Worm (Caenorhabditis elegans) whole organism, young adult: ENCODE results near the gene str-174.

Experiments used
- B0019.2 ChIP-seq: fragments of 200-800 bp; sonication (Bioruptor generic); conservative IDR thresholded peaks from 2 replicates; pipeline ENCODE4 v1.3.6; 2022; ENCODE audit warnings: missing genetic modification reagents, missing genetic modification characterization, missing compliant biosample characterization
- B0261.1 ChIP-seq: sonication (generic microtip); optimal IDR thresholded peaks from 2 replicates; lab custom pipeline; 2016; ENCODE audit warnings: mild to moderate bottlenecking, missing genetic modification characterization, moderate library complexity, missing compliant biosample characterization
- F10E7.11 ChIP-seq: sonication (generic microtip); optimal IDR thresholded peaks from 2 replicates; lab custom pipeline; 2017; ENCODE audit warnings: mild to moderate bottlenecking, missing genetic modification characterization, moderate library complexity, missing compliant biosample characterization
- F22D6.2 ChIP-seq: sonication (generic microtip); optimal IDR thresholded peaks from 2 replicates; lab custom pipeline; 2016; ENCODE audit warnings: mild to moderate bottlenecking, missing genetic modification characterization, missing compliant biosample characterization
- F39B2.1 ChIP-seq: fragments of 200-800 bp; sonication (Bioruptor generic); IDR thresholded peaks from 2 replicates; pipeline ENCODE4 v1.3.6; 2022; ENCODE audit warnings: missing genetic modification reagents, missing genetic modification characterization, missing compliant biosample characterization
- F49E8.2 ChIP-seq: sonication (generic microtip); optimal IDR thresholded peaks from 3 replicates; lab custom pipeline; 2017; ENCODE audit warnings: missing genetic modification characterization, mild to moderate bottlenecking, missing compliant biosample characterization, antibody characterized with exemption, moderate library complexity; ENCODE audit not compliant: insufficient read depth
- K11D2.4 ChIP-seq: fragments of 200-800 bp; sonication (Bioruptor generic); IDR thresholded peaks from 2 replicates; pipeline ENCODE4 v1.3.6; 2022; ENCODE audit warnings: missing genetic modification reagents, missing genetic modification characterization, missing compliant biosample characterization
- dox-1 ChIP-seq: fragments of 200-800 bp; sonication (Bioruptor generic); IDR thresholded peaks from 2 replicates; pipeline ENCODE4 v1.3.6; 2022; ENCODE audit warnings: missing genetic modification reagents, missing genetic modification characterization, missing compliant biosample characterization
- him-1 ChIP-seq: sonication (generic microtip); optimal IDR thresholded peaks from 2 replicates; lab custom pipeline; 2016; ENCODE audit warnings: missing genotype, missing genetic modification reagents, missing genetic modification characterization, missing compliant biosample characterization
- hmg-1.2 ChIP-seq: fragments of 200-800 bp; sonication (Bioruptor generic); IDR thresholded peaks from 2 replicates; pipeline ENCODE4 v1.3.6; 2022; ENCODE audit warnings: missing genetic modification reagents, missing genetic modification characterization, missing compliant biosample characterization
- hrde-1 ChIP-seq: sonication (generic microtip); optimal IDR thresholded peaks from 2 replicates; lab custom pipeline; 2016; ENCODE audit warnings: missing genetic modification characterization, mild to moderate bottlenecking, missing compliant biosample characterization, moderate library complexity, missing genotype, missing genetic modification reagents, borderline replicate concordance
- hsf-1 ChIP-seq: fragments of 200-800 bp; sonication (Bioruptor generic); IDR thresholded peaks from 2 replicates; pipeline ENCODE4 v1.3.6; 2022; ENCODE audit warnings: missing genetic modification reagents, missing genetic modification characterization, missing compliant biosample characterization
- lag-1 ChIP-seq: fragments of 200-800 bp; sonication (Bioruptor generic); IDR thresholded peaks from 2 replicates; pipeline ENCODE4 v1.3.6; 2022; ENCODE audit warnings: missing genetic modification reagents, missing genetic modification characterization, missing compliant biosample characterization
- let-607 ChIP-seq, 2 experiments: fragments of 200-800 bp in 1 of 2; sonication (Bioruptor generic) in 1 of 2; sonication (generic microtip) in 1 of 2; optimal IDR thresholded peaks; 2 replicates each; lab custom pipeline; 2016 to 2018; ENCODE audit warnings: mild to moderate bottlenecking in 2 of 2, missing compliant biosample characterization in 2 of 2, missing genetic modification characterization in 2 of 2, moderate library complexity in 2 of 2, missing genotype in 1 of 2
- lin-35 ChIP-seq, 3 experiments: fragments of 150-350 bp in 2 of 3; sonication (generic microtip) in 1 of 3; optimal IDR thresholded peaks; 2 replicates each; lab custom pipeline; 2014 to 2018; ENCODE audit warnings: missing biosample characterization in 3 of 3, missing genetic modification characterization in 3 of 3, missing genetic modification reagents in 3 of 3
- lin-40 ChIP-seq: sonication (generic microtip); optimal IDR thresholded peaks from 2 replicates; lab custom pipeline; 2016; ENCODE audit warnings: missing genetic modification characterization, mild to moderate bottlenecking, missing compliant biosample characterization, missing genotype, missing genetic modification reagents
- lin-54 ChIP-seq: fragments of 200-800 bp; sonication (Bioruptor generic); optimal IDR thresholded peaks from 2 replicates; lab custom pipeline; 2018; ENCODE audit warnings: mild to moderate bottlenecking, missing genetic modification characterization, missing compliant biosample characterization
- madf-3 ChIP-seq: fragments of 200-800 bp; sonication (Bioruptor generic); IDR thresholded peaks from 2 replicates; pipeline ENCODE4 v1.3.6; 2022; ENCODE audit warnings: missing genetic modification reagents, missing genetic modification characterization, missing compliant biosample characterization
- mcd-1 ChIP-seq: fragments of 200-800 bp; sonication (Bioruptor generic); IDR thresholded peaks from 2 replicates; pipeline ENCODE4 v1.3.6; 2022; ENCODE audit warnings: missing genetic modification reagents, missing genetic modification characterization, missing compliant biosample characterization
- mel-28 ChIP-seq: sonication (generic microtip); optimal IDR thresholded peaks from 2 replicates; lab custom pipeline; 2016; ENCODE audit warnings: borderline replicate concordance, mild to moderate bottlenecking, missing genetic modification characterization, missing compliant biosample characterization
- mxl-1 ChIP-seq: sonication (generic microtip); optimal IDR thresholded peaks from 2 replicates; lab custom pipeline; 2016; ENCODE audit warnings: missing genetic modification characterization, missing compliant biosample characterization
- nhr-80 ChIP-seq: sonication (generic microtip); optimal IDR thresholded peaks from 2 replicates; lab custom pipeline; 2016; ENCODE audit warnings: missing genetic modification characterization, missing compliant biosample characterization
- sdz-38 ChIP-seq: sonication (generic microtip); optimal IDR thresholded peaks from 2 replicates; lab custom pipeline; 2016; ENCODE audit warnings: missing genotype, missing genetic modification characterization, missing compliant biosample characterization
- tbp1 ChIP-seq: fragments of 200-800 bp; sonication (Bioruptor generic); optimal IDR thresholded peaks from 2 replicates; lab custom pipeline; 2018; ENCODE audit warnings: mild to moderate bottlenecking, missing genetic modification characterization, missing compliant biosample characterization
- unc-130 ChIP-seq: sonication (generic microtip); optimal IDR thresholded peaks from 2 replicates; lab custom pipeline; 2016; ENCODE audit warnings: missing genetic modification reagents, missing genetic modification characterization, missing compliant biosample characterization
- xnd-1 ChIP-seq: sonication (generic microtip); optimal IDR thresholded peaks from 2 replicates; lab custom pipeline; 2016; ENCODE audit warnings: missing genotype, missing genetic modification reagents, missing genetic modification characterization, missing compliant biosample characterization
- ztf-3 ChIP-seq: fragments of 200-800 bp; sonication (Bioruptor generic); optimal IDR thresholded peaks from 2 replicates; lab custom pipeline; 2018; ENCODE audit warnings: mild to moderate bottlenecking, missing genetic modification characterization, missing compliant biosample characterization

Gene str-174

DNA sequence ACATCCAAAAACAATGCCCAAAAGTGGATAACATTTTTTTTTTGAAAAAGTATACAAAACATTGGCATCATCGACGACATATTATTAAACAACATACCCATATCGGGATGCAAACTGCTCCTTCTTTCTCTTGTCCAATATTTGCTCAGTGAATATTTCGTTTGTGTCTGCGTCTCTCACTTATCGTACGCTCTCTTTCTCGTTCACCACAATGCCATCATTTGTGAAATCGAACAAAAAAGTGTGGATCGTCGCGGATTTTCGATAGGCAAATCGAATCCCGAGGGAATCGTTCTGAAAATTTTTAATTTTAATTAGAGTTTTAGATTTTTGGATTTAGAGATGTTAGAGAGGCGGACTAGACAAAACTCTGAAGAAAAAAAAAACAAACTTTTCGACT, 27.7 kb downstream of the str-174 start, which contains the start of gene tat-2:
tat-2 (minus strand) TSS at position 101 of the 400 bp plus-strand sequence.
- TF ChIP-seq madf-3 (GFP tag; lab: Robert Waterston, UW) (no peak), lag-1 (GFP tag; lab: Robert Waterston, UW) (no peak), let-607 (tag; optimal IDR thresholded peaks at IDR 0.05; lab: Kevin White, UChicago) (no peak), B0261.1 (tag; lab: Kevin White, UChicago) (no peak), K11D2.4 (no peak), lin-54 (no peak), B0019.2 (GFP tag; lab: Robert Waterston, UW) (no peak), F10E7.11 (tag; lab: Kevin White, UChicago) (no peak), mel-28 (no peak), hrde-1 (tag; lab: Kevin White, UChicago) (no peak)

ce11 chrIV:4842030-4842429, 32.5 kb downstream of the str-174 start:
- TF ChIP-seq nhr-80 (tag; lab: Kevin White, UChicago) (peak; percentile 61), hmg-1.2 (no peak)
- TF ChIP-seq, all 124 proteins: peak for 1

- no peak for TF ChIP-seq F22D6.2 (tag; lab: Kevin White, UChicago)
- no peak for TF ChIP-seq ztf-3 (GFP tag; lab: Kevin White, UChicago)
- no peak for TF ChIP-seq lin-40 (tag; lab: Kevin White, UChicago)
- no peak for TF ChIP-seq tbp1 (GFP tag; lab: Kevin White, UChicago)
- no peak for TF ChIP-seq F39B2.1
- TF ChIP-seq sdz-38 (tag; lab: Kevin White, UChicago), result no peak
Observed at ce11 chrIV:4829641-4830040, 44.9 kb downstream of the str-174 start.

- TF ChIP-seq dox-1 (GFP tag; lab: Robert Waterston, UW) (no peak), lin-35 (GFP tag; optimal IDR thresholded peaks at IDR 0.05; lab: Kevin White, UChicago) (no peak), xnd-1 (no peak), unc-130 (GFP tag; lab: Kevin White, UChicago) (no peak), lin-54 (no peak), F49E8.2 (tag; lab: Kevin White, UChicago) (no peak), hsf-1 (GFP tag; lab: Robert Waterston, UW) (no peak), him-1 (no peak), lin-40 (tag; lab: Kevin White, UChicago) (no peak), B0019.2 (GFP tag; lab: Robert Waterston, UW) (no peak), B0261.1 (tag; lab: Kevin White, UChicago) (no peak), F39B2.1 (no peak), mcd-1 (no peak), nhr-80 (tag; lab: Kevin White, UChicago) (no peak), mxl-1 (tag; lab: Kevin White, UChicago) (no peak)
- TF ChIP-seq, all 124 proteins: peak for 0
Observed at ce11 chrIV:4827219-4827618, 47.3 kb downstream of the str-174 start, which contains the start of gene mpz-4. Gene mpz-4 (minus strand): TSS chrIV:4827319.
